ENCODE assay signal across 1 fruit fly cellular context in genomic region chr3L:15675111-15675510, dm6.
TF ChIP-seq lines count a peak whose summit lies in the region.

No protein-coding gene starts in this region.

TF ChIP-seq in whole organism, embryonic, 481 proteins besides CTCF, POLR2A, EP300 and RAD21 (continued from another document and continues in another):
- 0 out of 2 replicates have a peak, but pooled peaks have one; percentile 22 for TF ChIP-seq onecut (GFP tag; IDR thresholded peaks at IDR 0.05; lab: Robert Waterston, UW)
- peak; percentile 83 for TF ChIP-seq CG33557 (GFP tag; optimal IDR thresholded peaks at IDR 0.05; lab: Kevin White, UChicago)
- no peak for TF ChIP-seq Trl (optimal IDR thresholded peaks at IDR 0.05; lab: Kevin White, UChicago)
- peak; percentile 70 for TF ChIP-seq Trl (GFP tag; optimal IDR thresholded peaks at IDR 0.05; lab: Kevin White, UChicago)
- TF ChIP-seq psq (GFP tag; optimal IDR thresholded peaks at IDR 0.05; lab: Kevin White, UChicago), result no peak
- TF ChIP-seq Vsx1 (GFP tag; optimal IDR thresholded peaks at IDR 0.05; lab: Kevin White, UChicago), result no peak
- peak; percentile 56; the same call in 1 of the 2 replicates for TF ChIP-seq sens-2 (GFP tag; IDR thresholded peaks at IDR 0.05; lab: Robert Waterston, UW)
- no peak for TF ChIP-seq Fer2 (tag; optimal IDR thresholded peaks at IDR 0.05; lab: Kevin White, UChicago)
- no peak for TF ChIP-seq sima (GFP tag; optimal IDR thresholded peaks at IDR 0.05; lab: Kevin White, UChicago)
- TF ChIP-seq Rx (GFP tag; IDR thresholded peaks at IDR 0.05; lab: Robert Waterston, UW), result peak; percentile 40
- TF ChIP-seq vnd (GFP tag; IDR thresholded peaks at IDR 0.05; lab: Robert Waterston, UW; ENCODE audit: partially characterized antibody), result no peak
- no peak for TF ChIP-seq Tbp (GFP tag; optimal IDR thresholded peaks at IDR 0.05; lab: Kevin White, UChicago)
- peak; percentile 80; the same call in 1 of the 2 replicates for TF ChIP-seq ara (GFP tag; IDR thresholded peaks at IDR 0.05; lab: Robert Waterston, UW)
- peak; percentile 90 for TF ChIP-seq CG9727 (GFP tag; optimal IDR thresholded peaks at IDR 0.05; lab: Kevin White, UChicago)
- TF ChIP-seq shn (GFP tag; optimal IDR thresholded peaks at IDR 0.05; lab: Kevin White, UChicago), result peak; percentile 26
- TF ChIP-seq CG11560 (tag; IDR thresholded peaks at IDR 0.05; lab: Robert Waterston, UW), result no peak
- TF ChIP-seq CG3065 (GFP tag; optimal IDR thresholded peaks at IDR 0.05; lab: Kevin White, UChicago), result peak; percentile 8
- TF ChIP-seq CG18011 (GFP tag; optimal IDR thresholded peaks at IDR 0.05; lab: Kevin White, UChicago), result no peak
- peak; percentile 45 for TF ChIP-seq Lhr (GFP tag; optimal IDR thresholded peaks at IDR 0.05; lab: Kevin White, UChicago)
- peak; percentile 61 for TF ChIP-seq CG1233 (GFP tag; optimal IDR thresholded peaks at IDR 0.05; lab: Kevin White, UChicago)
- peak; percentile 38 for TF ChIP-seq CG17568 (GFP tag; optimal IDR thresholded peaks at IDR 0.05; lab: Kevin White, UChicago)
- TF ChIP-seq al (GFP tag; IDR thresholded peaks at IDR 0.05; lab: Robert Waterston, UW), result no peak
- TF ChIP-seq CG10147 (GFP tag; optimal IDR thresholded peaks at IDR 0.05; lab: Kevin White, UChicago), result no peak
- peak; percentile 76 for TF ChIP-seq CG1602 (GFP tag; optimal IDR thresholded peaks at IDR 0.05; lab: Kevin White, UChicago)
- 0 out of 2 replicates have a peak, but pooled peaks have one; percentile 15 for TF ChIP-seq CG14667 (GFP tag; IDR thresholded peaks at IDR 0.05; lab: Robert Waterston, UW)
- TF ChIP-seq unc-4 (GFP tag; IDR thresholded peaks at IDR 0.05; lab: Robert Waterston, UW; ENCODE audit: partially characterized antibody), result no peak
- peak; percentile 57 for TF ChIP-seq jumu (GFP tag; optimal IDR thresholded peaks at IDR 0.05; lab: Kevin White, UChicago)
- TF ChIP-seq ken (GFP tag; IDR thresholded peaks at IDR 0.05; lab: Robert Waterston, UW), result no peak
- TF ChIP-seq nerfin-1 (tag; optimal IDR thresholded peaks at IDR 0.05; lab: Kevin White, UChicago), result peak; percentile 66
- TF ChIP-seq E2f1 (GFP tag; IDR thresholded peaks at IDR 0.05; lab: Robert Waterston, UW), result 0 out of 2 replicates have a peak, but pooled peaks have one; percentile 37
- no peak for TF ChIP-seq D (optimal IDR thresholded peaks at IDR 0.05; lab: Kevin White, UChicago)
- peak; percentile 78 for TF ChIP-seq D (GFP tag; optimal IDR thresholded peaks at IDR 0.05; lab: Kevin White, UChicago)
- peak; percentile 25 for TF ChIP-seq CG12659 (GFP tag; optimal IDR thresholded peaks at IDR 0.05; lab: Kevin White, UChicago)
- peak; percentile 48 for TF ChIP-seq tio (GFP tag; optimal IDR thresholded peaks at IDR 0.05; lab: Kevin White, UChicago)
- TF ChIP-seq kni (GFP tag; optimal IDR thresholded peaks at IDR 0.05; lab: Kevin White, UChicago), result no peak
- no peak for TF ChIP-seq Doc2 (GFP tag; IDR thresholded peaks at IDR 0.05; lab: Robert Waterston, UW)
- TF ChIP-seq CG1024 (GFP tag; IDR thresholded peaks at IDR 0.05; lab: Robert Waterston, UW), result peak; percentile 42
- no peak for TF ChIP-seq CG12104 (GFP tag; optimal IDR thresholded peaks at IDR 0.05; lab: Kevin White, UChicago)
- peak; percentile 64 for TF ChIP-seq crol (GFP tag; IDR thresholded peaks at IDR 0.05; lab: Robert Waterston, UW)
- peak; percentile 55 for TF ChIP-seq PHDP (tag; optimal IDR thresholded peaks at IDR 0.05; lab: Kevin White, UChicago)
- TF ChIP-seq croc (GFP tag; conservative IDR thresholded peaks at IDR 0.05; lab: Robert Waterston, UW), result peak; percentile 72
- TF ChIP-seq phol (tag; optimal IDR thresholded peaks at IDR 0.05; lab: Kevin White, UChicago), result peak; percentile 90
- TF ChIP-seq CG18476 (GFP tag; optimal IDR thresholded peaks at IDR 0.05; lab: Kevin White, UChicago), result peak; percentile 51
- TF ChIP-seq dysf (GFP tag; IDR thresholded peaks at IDR 0.05; lab: Robert Waterston, UW), result peak; percentile 28; the same call in 1 of the 3 replicates
- TF ChIP-seq tgo (GFP tag; IDR thresholded peaks at IDR 0.05; lab: Robert Waterston, UW), result no peak; the same call in 2 of the 3 replicates
- TF ChIP-seq gem (tag; optimal IDR thresholded peaks at IDR 0.05; lab: Kevin White, UChicago), result peak; percentile 87
- peak; percentile 17 for TF ChIP-seq CG30020 (tag; optimal IDR thresholded peaks at IDR 0.05; lab: Kevin White, UChicago)
- peak; percentile 12; the same call in 1 of the 2 replicates for TF ChIP-seq ranshi (GFP tag; IDR thresholded peaks at IDR 0.05; lab: Robert Waterston, UW)
- TF ChIP-seq ro (GFP tag; IDR thresholded peaks at IDR 0.05; lab: Robert Waterston, UW), result no peak
- no peak for TF ChIP-seq ash1 (GFP tag; optimal IDR thresholded peaks at IDR 0.05; lab: Kevin White, UChicago)
- peak; percentile 82 for TF ChIP-seq CG16815 (GFP tag; optimal IDR thresholded peaks at IDR 0.05; lab: Kevin White, UChicago)
- TF ChIP-seq Mes4 (GFP tag; optimal IDR thresholded peaks at IDR 0.05; lab: Kevin White, UChicago), result peak; percentile 53
- peak; percentile 50; the same call in 1 of the 2 replicates for TF ChIP-seq lmd (GFP tag; IDR thresholded peaks at IDR 0.05; lab: Robert Waterston, UW)
- peak; percentile 50; the same call in 1 of the 2 replicates for TF ChIP-seq Gsc (GFP tag; IDR thresholded peaks at IDR 0.05; lab: Robert Waterston, UW)
- 0 out of 2 replicates have a peak, but pooled peaks have one; percentile 16 for TF ChIP-seq dimm (GFP tag; IDR thresholded peaks at IDR 0.05; lab: Robert Waterston, UW)
- TF ChIP-seq tup (GFP tag; optimal IDR thresholded peaks at IDR 0.05; lab: Kevin White, UChicago), result peak; percentile 53
- peak; percentile 78 for TF ChIP-seq chn (GFP tag; optimal IDR thresholded peaks at IDR 0.05; lab: Kevin White, UChicago)
- peak; percentile 68 for TF ChIP-seq bab2 (GFP tag; optimal IDR thresholded peaks at IDR 0.05; lab: Kevin White, UChicago)
- peak; percentile 70 for TF ChIP-seq grau (tag; optimal IDR thresholded peaks at IDR 0.05; lab: Kevin White, UChicago)
- TF ChIP-seq hkb (optimal IDR thresholded peaks at IDR 0.05; lab: Kevin White, UChicago), result no peak
- TF ChIP-seq hkb (GFP tag; IDR thresholded peaks at IDR 0.05; lab: Robert Waterston, UW), result peak; percentile 51
- peak; percentile 62 for TF ChIP-seq CG8290 (GFP tag; optimal IDR thresholded peaks at IDR 0.05; lab: Kevin White, UChicago)
- TF ChIP-seq CG8290 (tag; optimal IDR thresholded peaks at IDR 0.05; lab: Kevin White, UChicago), result peak in 1 of 2 experiments; percentile 26
- peak; percentile 17 for TF ChIP-seq CG8281 (tag; optimal IDR thresholded peaks at IDR 0.05; lab: Kevin White, UChicago)
- peak in 1 of 2 experiments; percentile 52 for TF ChIP-seq eve (GFP tag; optimal IDR thresholded peaks at IDR 0.05; lab: Kevin White, UChicago)
- no peak for TF ChIP-seq CG10431 (GFP tag; optimal IDR thresholded peaks at IDR 0.05; lab: Kevin White, UChicago)
- TF ChIP-seq bcd (GFP tag; optimal IDR thresholded peaks at IDR 0.05; lab: Kevin White, UChicago), result peak; percentile 55
- peak; percentile 80 for TF ChIP-seq unpg (GFP tag; optimal IDR thresholded peaks at IDR 0.05; lab: Kevin White, UChicago)
- TF ChIP-seq ems (GFP tag; optimal IDR thresholded peaks at IDR 0.05; lab: Kevin White, UChicago), result peak; percentile 28
- TF ChIP-seq pan (optimal IDR thresholded peaks at IDR 0.05; lab: Kevin White, UChicago), result no peak
- peak in 1 of 2 experiments; percentile 12 for TF ChIP-seq pan (GFP tag; optimal IDR thresholded peaks at IDR 0.05 in 1 of 2, IDR thresholded peaks at IDR 0.05 in 1 of 2)
- peak; percentile 94 for TF ChIP-seq Ets65A (GFP tag; lab: Kevin White, UChicago)
- peak; percentile 11 for TF ChIP-seq Kr (GFP tag; optimal IDR thresholded peaks at IDR 0.05; lab: Kevin White, UChicago)
- TF ChIP-seq CG18764 (GFP tag; optimal IDR thresholded peaks at IDR 0.05; lab: Kevin White, UChicago), result peak; percentile 47
- TF ChIP-seq Dbx (GFP tag; IDR thresholded peaks at IDR 0.05; lab: Robert Waterston, UW), result no peak
- TF ChIP-seq fd102C (GFP tag; optimal IDR thresholded peaks at IDR 0.05; lab: Kevin White, UChicago), result no peak
- TF ChIP-seq chm (GFP tag; IDR thresholded peaks at IDR 0.05; lab: Robert Waterston, UW), result peak; percentile 74; the same call in 1 of the 2 replicates
- TF ChIP-seq CoRest (tag; optimal IDR thresholded peaks at IDR 0.05; lab: Kevin White, UChicago), result peak; percentile 71
- TF ChIP-seq CG6689 (GFP tag; IDR thresholded peaks at IDR 0.05; lab: Robert Waterston, UW), result peak; percentile 73
- peak; percentile 78 for TF ChIP-seq fd96Cb (tag; optimal IDR thresholded peaks at IDR 0.05; lab: Kevin White, UChicago)
- no peak for TF ChIP-seq CG13287 (GFP tag; IDR thresholded peaks at IDR 0.05; lab: Robert Waterston, UW; ENCODE audit: partially characterized antibody)
- TF ChIP-seq Stat92E (GFP tag; optimal IDR thresholded peaks at IDR 0.05; lab: Kevin White, UChicago), result peak in 1 of 3 experiments; percentile 51
- TF ChIP-seq Atf3 (GFP tag; optimal IDR thresholded peaks at IDR 0.05; lab: Kevin White, UChicago), result peak; percentile 78
- TF ChIP-seq CG12744 (GFP tag; optimal IDR thresholded peaks at IDR 0.05; lab: Kevin White, UChicago), result peak; percentile 3
- peak; percentile 60 for TF ChIP-seq Hr3 (GFP tag; optimal IDR thresholded peaks at IDR 0.05; lab: Kevin White, UChicago)
- TF ChIP-seq CG6254 (GFP tag; optimal IDR thresholded peaks at IDR 0.05; lab: Kevin White, UChicago), result peak; percentile 81
- peak; percentile 85 for TF ChIP-seq Med (GFP tag; lab: Kevin White, UChicago)
- peak; percentile 7 for TF ChIP-seq lab (GFP tag; optimal IDR thresholded peaks at IDR 0.05; lab: Kevin White, UChicago)
- TF ChIP-seq Ssrp (tag; optimal IDR thresholded peaks at IDR 0.05; lab: Kevin White, UChicago), result peak; percentile 78
- TF ChIP-seq dmrt99B (tag; optimal IDR thresholded peaks at IDR 0.05; lab: Kevin White, UChicago), result peak; percentile 56
- no peak for TF ChIP-seq CG15514 (GFP tag; optimal IDR thresholded peaks at IDR 0.05; lab: Kevin White, UChicago)
- TF ChIP-seq lilli (GFP tag; optimal IDR thresholded peaks at IDR 0.05; lab: Kevin White, UChicago), result peak; percentile 26
- TF ChIP-seq CG14710 (tag; optimal IDR thresholded peaks at IDR 0.05; lab: Kevin White, UChicago), result peak; percentile 90
- peak; percentile 60 for TF ChIP-seq CG3407 (GFP tag; optimal IDR thresholded peaks at IDR 0.05; lab: Kevin White, UChicago)
- TF ChIP-seq sqz (GFP tag; optimal IDR thresholded peaks at IDR 0.05; lab: Kevin White, UChicago), result peak; percentile 38
- peak; percentile 66 for TF ChIP-seq CG1529 (GFP tag; optimal IDR thresholded peaks at IDR 0.05; lab: Kevin White, UChicago)
- peak; percentile 95 for TF ChIP-seq dmrt11E (tag; optimal IDR thresholded peaks at IDR 0.05; lab: Kevin White, UChicago)
- peak; percentile 79 for TF ChIP-seq CG8388 (GFP tag; optimal IDR thresholded peaks at IDR 0.05; lab: Kevin White, UChicago)
- peak; percentile 48 to 53 for TF ChIP-seq dpn (GFP tag; optimal IDR thresholded peaks at IDR 0.05; lab: Kevin White, UChicago)
- TF ChIP-seq prd (optimal IDR thresholded peaks at IDR 0.05; lab: Kevin White, UChicago), result no peak
- peak; percentile 76; the same call in 2 of the 3 replicates for TF ChIP-seq prd (GFP tag; IDR thresholded peaks at IDR 0.05; lab: Robert Waterston, UW)
- peak; percentile 54; the same call in 1 of the 2 replicates for TF ChIP-seq dan (GFP tag; IDR thresholded peaks at IDR 0.05; lab: Robert Waterston, UW)
- TF ChIP-seq CG13775 (GFP tag; optimal IDR thresholded peaks at IDR 0.05; lab: Kevin White, UChicago), result peak; percentile 66
- TF ChIP-seq CG12236 (GFP tag; optimal IDR thresholded peaks at IDR 0.05; lab: Kevin White, UChicago), result peak; percentile 68
- peak; percentile 86 for TF ChIP-seq trem (tag; optimal IDR thresholded peaks at IDR 0.05; lab: Kevin White, UChicago)
- TF ChIP-seq nau (GFP tag; optimal IDR thresholded peaks at IDR 0.05; lab: Kevin White, UChicago), result peak; percentile 67
- TF ChIP-seq Spps (tag; optimal IDR thresholded peaks at IDR 0.05; lab: Kevin White, UChicago), result peak; percentile 86
- peak; percentile 60 for TF ChIP-seq CG11504 (tag; optimal IDR thresholded peaks at IDR 0.05; lab: Kevin White, UChicago)
- TF ChIP-seq sisA (GFP tag; IDR thresholded peaks at IDR 0.05; lab: Robert Waterston, UW), result peak; percentile 64
- TF ChIP-seq Mad (GFP tag; optimal IDR thresholded peaks at IDR 0.05; lab: Kevin White, UChicago), result peak; percentile 41
- TF ChIP-seq bsh (GFP tag; optimal IDR thresholded peaks at IDR 0.05; lab: Kevin White, UChicago), result peak in 1 of 2 experiments; percentile 91
- no peak for TF ChIP-seq Max (GFP tag; optimal IDR thresholded peaks at IDR 0.05; lab: Kevin White, UChicago)
- no peak for TF ChIP-seq cas (GFP tag; IDR thresholded peaks at IDR 0.05; lab: Robert Waterston, UW)
- TF ChIP-seq CG2712 (tag; optimal IDR thresholded peaks at IDR 0.05; lab: Kevin White, UChicago), result peak; percentile 92
- peak; percentile 65 for TF ChIP-seq CG7556 (GFP tag; optimal IDR thresholded peaks at IDR 0.05; lab: Kevin White, UChicago)
- peak; percentile 45 for TF ChIP-seq Nf-YB (GFP tag; optimal IDR thresholded peaks at IDR 0.05; lab: Kevin White, UChicago)
- TF ChIP-seq CG17829 (tag; optimal IDR thresholded peaks at IDR 0.05; lab: Kevin White, UChicago), result peak; percentile 90
- TF ChIP-seq CG8944 (GFP tag; optimal IDR thresholded peaks at IDR 0.05; lab: Kevin White, UChicago), result peak; percentile 42
- peak; percentile 67 for TF ChIP-seq CG8924 (tag; optimal IDR thresholded peaks at IDR 0.05; lab: Kevin White, UChicago)
- no peak for TF ChIP-seq wdn (GFP tag; IDR thresholded peaks at IDR 0.05; lab: Robert Waterston, UW)
- peak; percentile 62; the same call in 1 of the 3 replicates for TF ChIP-seq so (GFP tag; IDR thresholded peaks at IDR 0.05; lab: Robert Waterston, UW)
- TF ChIP-seq az2 (GFP tag; optimal IDR thresholded peaks at IDR 0.05; lab: Kevin White, UChicago), result peak; percentile 78
- TF ChIP-seq ind (GFP tag; optimal IDR thresholded peaks at IDR 0.05; lab: Kevin White, UChicago), result peak; percentile 49
- no peak for TF ChIP-seq CG2116 (GFP tag; optimal IDR thresholded peaks at IDR 0.05; lab: Kevin White, UChicago)
- peak; percentile 68 for TF ChIP-seq CG8089 (GFP tag; optimal IDR thresholded peaks at IDR 0.05; lab: Kevin White, UChicago)
- peak; percentile 59 to 71 for TF ChIP-seq Pdp1 (GFP tag; optimal IDR thresholded peaks at IDR 0.05; lab: Kevin White, UChicago)
- TF ChIP-seq Elba2 (GFP tag; optimal IDR thresholded peaks at IDR 0.05; lab: Kevin White, UChicago), result peak; percentile 9
- TF ChIP-seq CG10959 (GFP tag; IDR thresholded peaks at IDR 0.05; lab: Robert Waterston, UW), result peak; percentile 85
- TF ChIP-seq sc (optimal IDR thresholded peaks at IDR 0.05; lab: Kevin White, UChicago), result no peak
- peak; percentile 83 for TF ChIP-seq sc (GFP tag; optimal IDR thresholded peaks at IDR 0.05; lab: Kevin White, UChicago)
- TF ChIP-seq NC2β (GFP tag; optimal IDR thresholded peaks at IDR 0.05; lab: Kevin White, UChicago), result peak; percentile 74
